Worm (Caenorhabditis elegans): Measurements from ENCODE around the gene cap-2.

cap-2 gene

DNA sequence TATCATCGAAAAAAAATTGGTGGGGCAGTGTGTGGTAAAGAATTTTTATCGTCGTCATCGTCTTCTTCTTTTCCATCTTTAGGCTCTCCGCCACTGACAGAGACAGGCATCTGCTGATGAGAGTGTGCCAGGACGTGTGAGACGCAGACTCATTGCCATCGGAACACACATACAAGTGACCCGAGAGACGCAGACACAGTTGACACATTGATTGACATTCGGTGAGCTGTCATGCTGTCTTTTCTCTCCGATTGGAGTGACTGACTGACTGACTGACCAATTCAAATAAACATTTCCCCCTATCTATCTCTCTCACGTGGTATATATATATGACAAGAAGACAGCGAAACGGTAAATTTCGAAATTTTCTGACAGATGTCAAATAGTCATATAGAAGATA, 17.9 kb upstream of the cap-2 start (continued):
- TF ChIP-seq egl-27 (tag; optimal IDR thresholded peaks at IDR 0.05), result peak; percentile 68

DNA sequence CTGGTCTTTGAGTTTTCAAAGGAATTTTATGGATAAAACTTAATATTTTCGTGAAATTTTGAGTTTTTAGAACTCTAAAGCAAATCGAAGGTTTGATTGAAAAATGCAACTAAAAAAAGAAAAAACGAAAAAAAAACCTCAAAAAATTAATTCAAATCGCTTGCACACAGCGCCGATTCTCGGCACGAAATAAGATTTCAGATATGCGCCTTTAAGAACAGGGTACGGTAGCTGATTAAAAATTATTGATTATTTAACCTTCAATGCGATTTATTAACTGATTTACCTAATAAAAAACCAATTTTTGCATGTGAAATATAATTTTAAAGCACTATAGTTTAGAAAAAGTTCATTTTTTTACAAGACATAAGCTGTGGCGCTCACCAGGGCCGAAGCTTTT, 16.1 kb upstream of the cap-2 start:
- no peak for TF ChIP-seq unc-55 (GFP tag; optimal IDR thresholded peaks at IDR 0.05)
- TF ChIP-seq lsy-2 (tag; optimal IDR thresholded peaks at IDR 0.05), result no peak
- TF ChIP-seq sma-9 (GFP tag; optimal IDR thresholded peaks at IDR 0.05), result no peak
- no peak for TF ChIP-seq sma-9 (tag; optimal IDR thresholded peaks at IDR 0.05)
- TF ChIP-seq ZK546.5 (tag; optimal IDR thresholded peaks at IDR 0.05), result no peak
- TF ChIP-seq elt-1 (tag; optimal IDR thresholded peaks at IDR 0.05), result no peak
- TF ChIP-seq unc-62 (GFP tag; optimal IDR thresholded peaks at IDR 0.05), result no peak
- TF ChIP-seq skn-1 (tag; optimal IDR thresholded peaks at IDR 0.05), result no peak
- TF ChIP-seq ztf-11 (tag; optimal IDR thresholded peaks at IDR 0.05), result no peak

DNA sequence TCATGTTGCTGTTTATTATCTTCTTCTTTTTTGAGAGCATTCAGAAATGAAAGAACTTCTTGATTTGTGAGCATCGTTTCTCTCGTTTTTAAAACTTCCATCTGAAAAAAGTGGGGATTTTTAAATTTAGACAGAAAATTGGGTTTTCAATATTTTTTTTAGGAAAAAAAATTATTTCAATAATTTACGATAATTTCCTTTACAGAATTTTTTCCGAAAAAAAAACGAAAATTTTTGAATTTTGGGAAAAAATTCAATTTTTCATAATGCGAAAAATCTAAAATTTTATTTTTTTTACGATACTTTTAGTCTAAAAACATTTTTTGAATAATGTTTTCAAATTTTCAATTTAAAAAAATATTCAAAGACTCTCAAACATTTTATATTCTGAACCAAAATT, 11.9 kb upstream of the cap-2 start, which contains the start of gene M106.7:
M106.7 (minus strand) TSS at position 101 of the 400 bp plus-strand sequence.
- TF ChIP-seq ceh-16 (tag; optimal IDR thresholded peaks at IDR 0.05) (no peak), unc-55 (GFP tag; optimal IDR thresholded peaks at IDR 0.05) (no peak), sem-4 (tag; optimal IDR thresholded peaks at IDR 0.05) (no peak), ceh-82 (tag; optimal IDR thresholded peaks at IDR 0.05) (no peak), nhr-23 (tag; optimal IDR thresholded peaks at IDR 0.05) (no peak), nhr-237 (tag; optimal IDR thresholded peaks at IDR 0.05) (no peak), ama-1 (optimal IDR thresholded peaks at IDR 0.05) (no peak), lin-39 (tag; optimal IDR thresholded peaks at IDR 0.05) (no peak), C34F6.9 (tag; optimal IDR thresholded peaks at IDR 0.05) (no peak), nhr-21 (tag; optimal IDR thresholded peaks at IDR 0.05) (no peak), zag-1 (tag; optimal IDR thresholded peaks at IDR 0.05) (no peak), ztf-4 (tag; optimal IDR thresholded peaks at IDR 0.05) (no peak), nhr-25 (tag; optimal IDR thresholded peaks at IDR 0.05) (no peak), lin-13 (GFP tag; optimal IDR thresholded peaks at IDR 0.05) (no peak)

DNA sequence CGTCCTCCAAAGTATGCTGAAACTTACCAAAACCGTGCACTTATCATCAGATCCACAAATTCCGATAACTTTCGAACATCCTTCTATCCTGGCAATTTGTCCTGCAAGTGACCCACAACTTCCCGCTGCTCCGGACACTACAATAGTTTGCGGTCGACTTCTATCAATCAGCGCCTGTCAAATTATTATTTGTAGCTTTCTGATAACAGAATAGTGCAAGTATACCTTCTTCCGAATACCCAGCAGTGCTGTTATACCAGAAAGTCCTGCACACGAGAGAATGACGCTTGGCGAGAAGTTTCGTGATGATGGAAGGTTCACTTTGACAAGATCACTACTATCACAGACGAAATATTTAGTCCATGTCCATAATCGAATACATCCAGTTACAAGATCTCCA, 9.6 kb upstream of the cap-2 start:
- TF ChIP-seq nhr-10 (tag; optimal IDR thresholded peaks at IDR 0.05) (no peak), nhr-12 (tag; optimal IDR thresholded peaks at IDR 0.05) (no peak), skn-1 (tag; optimal IDR thresholded peaks at IDR 0.05) (no peak), egl-27 (tag; optimal IDR thresholded peaks at IDR 0.05) (no peak), mab-5 (tag; optimal IDR thresholded peaks at IDR 0.05) (no peak), ztf-11 (tag; optimal IDR thresholded peaks at IDR 0.05) (no peak), unc-62 (GFP tag; optimal IDR thresholded peaks at IDR 0.05) (no peak), nhr-6 (tag; optimal IDR thresholded peaks at IDR 0.05) (no peak), lin-39 (tag; optimal IDR thresholded peaks at IDR 0.05) (no peak), nhr-77 (tag; optimal IDR thresholded peaks at IDR 0.05) (no peak), alr-1 (tag; optimal IDR thresholded peaks at IDR 0.05) (no peak)

DNA sequence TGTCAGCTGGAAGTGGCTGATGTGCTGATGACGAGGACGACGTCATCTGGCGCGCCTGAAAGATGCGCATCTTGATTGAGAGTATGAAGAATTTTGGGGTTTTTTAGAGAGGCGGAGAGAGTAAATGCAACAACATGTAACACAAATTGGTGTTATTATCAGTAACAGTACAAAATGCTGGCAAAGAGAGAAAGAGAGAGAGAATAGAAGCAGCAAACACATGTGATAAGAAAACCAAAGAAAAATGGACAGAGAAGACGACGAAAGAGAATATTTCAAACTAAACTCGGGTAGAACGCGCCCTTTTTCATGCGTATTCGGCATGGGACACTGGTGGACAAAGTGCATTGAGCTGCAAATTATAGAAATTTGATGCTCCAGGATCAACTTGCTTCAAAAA, 8.2 kb upstream of the cap-2 start, which contains the start of gene M106.3:
M106.3 (minus strand) TSS at position 70 of the 400 bp plus-strand sequence.
- no peak for TF ChIP-seq unc-55 (GFP tag; optimal IDR thresholded peaks at IDR 0.05)
- TF ChIP-seq gmeb-1 (tag; optimal IDR thresholded peaks at IDR 0.05), result peak; percentile 21
- no peak for TF ChIP-seq sma-3 (GFP tag; optimal IDR thresholded peaks at IDR 0.05)
- TF ChIP-seq egl-27 (tag; optimal IDR thresholded peaks at IDR 0.05), result no peak
- TF ChIP-seq C34F6.9 (tag; optimal IDR thresholded peaks at IDR 0.05), result no peak
- TF ChIP-seq ZK546.5 (tag; optimal IDR thresholded peaks at IDR 0.05), result no peak
- TF ChIP-seq nhr-77 (tag; optimal IDR thresholded peaks at IDR 0.05), result no peak
- TF ChIP-seq lin-13 (GFP tag; optimal IDR thresholded peaks at IDR 0.05), result no peak
- TF ChIP-seq nhr-10 (tag; optimal IDR thresholded peaks at IDR 0.05), result no peak
- TF ChIP-seq nhr-21 (tag; optimal IDR thresholded peaks at IDR 0.05), result no peak
- TF ChIP-seq sem-4 (tag; optimal IDR thresholded peaks at IDR 0.05), result no peak
- TF ChIP-seq mbf-1 (tag; optimal IDR thresholded peaks at IDR 0.05), result no peak
- TF ChIP-seq crh-2 (tag; optimal IDR thresholded peaks at IDR 0.05), result peak; percentile 52
- no peak for TF ChIP-seq ceh-82 (tag; optimal IDR thresholded peaks at IDR 0.05)
- TF ChIP-seq ztf-4 (tag; optimal IDR thresholded peaks at IDR 0.05), result no peak
- peak; percentile 62 for TF ChIP-seq fos-1 (tag; optimal IDR thresholded peaks at IDR 0.05)
- no peak for TF ChIP-seq Y55F3AM.14 (GFP tag; optimal IDR thresholded peaks at IDR 0.05)
- no peak for TF ChIP-seq nhr-6 (tag; optimal IDR thresholded peaks at IDR 0.05)
- no peak for TF ChIP-seq nhr-23 (tag; optimal IDR thresholded peaks at IDR 0.05)
- TF ChIP-seq ceh-16 (tag; optimal IDR thresholded peaks at IDR 0.05), result no peak
- TF ChIP-seq elt-1 (tag; optimal IDR thresholded peaks at IDR 0.05), result no peak
- no peak for TF ChIP-seq lin-11 (tag; optimal IDR thresholded peaks at IDR 0.05)
- TF ChIP-seq sma-9 (GFP tag; optimal IDR thresholded peaks at IDR 0.05), result peak; percentile 39
- no peak for TF ChIP-seq sma-9 (tag; optimal IDR thresholded peaks at IDR 0.05)
- TF ChIP-seq blmp-1 (tag; optimal IDR thresholded peaks at IDR 0.05; ENCODE audit: insufficient read depth), result no peak
- no peak for TF ChIP-seq nhr-129 (tag; optimal IDR thresholded peaks at IDR 0.05)
- no peak for TF ChIP-seq dmd-4 (tag; optimal IDR thresholded peaks at IDR 0.05)
- no peak for TF ChIP-seq alr-1 (tag; optimal IDR thresholded peaks at IDR 0.05)
- TF ChIP-seq peb-1 (tag; optimal IDR thresholded peaks at IDR 0.05), result no peak

All from whole organism, L2 larva.